Worm (Caenorhabditis elegans): Measurements from ENCODE around the gene mrpl-11.

The mrpl-11 gene

DNA sequence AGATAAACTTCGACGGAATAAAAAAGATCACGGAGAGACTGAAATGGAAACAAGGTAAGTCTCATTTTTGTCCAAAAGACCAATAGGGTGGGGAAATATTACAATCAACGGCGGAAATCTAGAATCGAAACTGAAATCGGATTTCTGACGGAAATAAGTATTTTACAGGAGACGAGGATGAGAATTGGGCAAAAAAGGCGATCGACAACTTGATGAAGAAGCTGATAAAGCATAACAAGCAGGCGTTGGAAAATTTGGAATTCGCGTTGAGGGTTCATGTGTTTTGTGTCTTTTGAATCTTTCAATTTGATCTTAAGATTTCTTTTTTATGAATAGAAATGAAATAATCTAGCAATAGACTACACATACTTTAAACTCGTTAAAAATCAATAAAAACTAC lies 33.2 kb downstream of the mrpl-11 start, which contains the start of gene ugtp-1:
TSS of gene ugtp-1 (minus strand) at position 101 of the 400 bp plus-strand sequence.
- TF ChIP-seq jun-1 (tag; optimal IDR thresholded peaks at IDR 0.05) (no peak), elt-1 (tag; optimal IDR thresholded peaks at IDR 0.05) (peak; percentile 6)

DNA sequence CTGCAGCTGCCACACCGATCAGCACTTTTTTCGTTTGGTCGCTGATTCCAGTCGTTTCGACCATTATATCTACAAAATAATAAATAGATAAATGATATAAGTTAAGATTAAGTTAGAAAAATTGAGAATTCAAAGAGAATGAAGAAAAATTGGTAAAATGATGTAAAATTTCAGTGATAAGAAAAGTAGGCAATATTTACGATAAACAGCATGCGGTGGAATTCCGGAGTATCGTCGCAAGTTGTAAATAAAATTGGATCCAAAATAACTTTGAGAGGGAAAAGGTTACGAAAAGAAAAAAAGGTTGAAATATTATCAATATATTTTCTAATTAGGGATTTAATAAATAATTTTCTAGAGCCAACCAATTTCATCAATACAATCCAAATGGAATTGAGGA lies 37.2 kb downstream of the mrpl-11 start, which contains the start of gene tomm-70:
TSS of gene tomm-70 (minus strand) at position 69 of the 400 bp plus-strand sequence.
- TF ChIP-seq jun-1 (tag; optimal IDR thresholded peaks at IDR 0.05) (no peak), R02D3.7 (tag; optimal IDR thresholded peaks at IDR 0.05) (peak; percentile 63), lin-39 (tag; optimal IDR thresholded peaks at IDR 0.05) (no peak), elt-2 (tag; optimal IDR thresholded peaks at IDR 0.05) (peak; percentile 26), sea-2 (GFP tag; optimal IDR thresholded peaks at IDR 0.05) (no peak), fkh-10 (GFP tag; optimal IDR thresholded peaks at IDR 0.05) (no peak), ZK546.5 (tag; optimal IDR thresholded peaks at IDR 0.05) (no peak), ceh-82 (tag; optimal IDR thresholded peaks at IDR 0.05) (no peak), ceh-9 (tag; optimal IDR thresholded peaks at IDR 0.05) (no peak), hmg-11 (tag; optimal IDR thresholded peaks at IDR 0.05) (peak; percentile 7), snpc-4 (tag; optimal IDR thresholded peaks at IDR 0.05) (no peak), pha-4 (tag; optimal IDR thresholded peaks at IDR 0.05) (peak; percentile 79), nfya-1 (tag; optimal IDR thresholded peaks at IDR 0.05; ENCODE audit: insufficient read depth) (peak; percentile 18), unc-39 (tag; optimal IDR thresholded peaks at IDR 0.05) (no peak)

ce11 chrIII:8761040-8761654 lies 43.7 kb downstream of the mrpl-11 start, which contains the start of gene aak-1:
Gene aak-1, minus strand, starts transcription at chrIII:8761090.
- TF ChIP-seq pha-4 (tag; optimal IDR thresholded peaks at IDR 0.05) (peak; percentile 16), zag-1 (tag; optimal IDR thresholded peaks at IDR 0.05) (no peak), aly-2 (tag; optimal IDR thresholded peaks at IDR 0.05) (no peak)

ce11 chrIII:8762016-8762415 lies 44.6 kb downstream of the mrpl-11 start:
- TF ChIP-seq lin-39 (tag; optimal IDR thresholded peaks at IDR 0.05) (no peak), aly-2 (tag; optimal IDR thresholded peaks at IDR 0.05) (no peak), pha-4 (tag; optimal IDR thresholded peaks at IDR 0.05) (no peak), fkh-2 (tag; optimal IDR thresholded peaks at IDR 0.05) (no peak), ceh-16 (tag; optimal IDR thresholded peaks at IDR 0.05) (no peak)

DNA sequence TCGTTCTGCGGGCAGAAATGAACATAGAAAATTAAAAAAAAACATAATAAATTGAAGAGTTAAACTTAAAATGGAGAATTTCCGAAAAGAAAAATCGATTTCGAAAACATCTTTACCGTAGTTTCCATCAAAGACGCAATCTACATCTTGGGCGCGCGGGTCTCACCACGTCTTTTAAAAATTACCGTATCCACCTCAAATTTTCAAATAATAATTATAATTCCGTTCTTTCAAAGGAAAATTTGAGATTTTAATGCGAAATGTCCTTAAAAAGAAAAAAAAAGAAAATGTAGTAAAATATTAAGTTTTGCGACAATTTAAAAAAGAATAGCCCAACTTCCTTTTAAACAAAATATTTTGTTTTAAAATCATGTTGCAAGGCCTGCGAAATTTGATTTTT lies 45.7 kb downstream of the mrpl-11 start:
- TF ChIP-seq tbx-2 (tag; optimal IDR thresholded peaks at IDR 0.05), result no peak
- no peak for TF ChIP-seq elt-1 (tag; optimal IDR thresholded peaks at IDR 0.05)
- TF ChIP-seq daf-12 (tag; optimal IDR thresholded peaks at IDR 0.05), result no peak
- no peak for TF ChIP-seq mml-1 (tag; optimal IDR thresholded peaks at IDR 0.05)
- no peak for TF ChIP-seq nhr-67 (tag; optimal IDR thresholded peaks at IDR 0.05)
- TF ChIP-seq zag-1 (tag; optimal IDR thresholded peaks at IDR 0.05), result no peak
- no peak for TF ChIP-seq nhr-25 (tag; optimal IDR thresholded peaks at IDR 0.05)
- no peak for TF ChIP-seq nhr-11 (tag; optimal IDR thresholded peaks at IDR 0.05)
- no peak for TF ChIP-seq unc-62 (GFP tag; optimal IDR thresholded peaks at IDR 0.05)
- no peak for TF ChIP-seq nhr-12 (tag; optimal IDR thresholded peaks at IDR 0.05)
- TF ChIP-seq nhr-23 (tag; optimal IDR thresholded peaks at IDR 0.05), result no peak
- TF ChIP-seq jun-1 (tag; optimal IDR thresholded peaks at IDR 0.05), result no peak
- no peak for TF ChIP-seq ama-1 (optimal IDR thresholded peaks at IDR 0.05)
- no peak for TF ChIP-seq egl-27 (tag; optimal IDR thresholded peaks at IDR 0.05)
- TF ChIP-seq pqm-1 (tag; optimal IDR thresholded peaks at IDR 0.05), result no peak

- TF ChIP-seq mdl-1 (tag; optimal IDR thresholded peaks at IDR 0.05) (no peak), elt-1 (tag; optimal IDR thresholded peaks at IDR 0.05) (no peak), aly-2 (tag; optimal IDR thresholded peaks at IDR 0.05) (no peak), pha-4 (tag; optimal IDR thresholded peaks at IDR 0.05) (no peak), ceh-28 (tag; optimal IDR thresholded peaks at IDR 0.05) (no peak), jun-1 (tag; optimal IDR thresholded peaks at IDR 0.05) (no peak), unc-39 (tag; optimal IDR thresholded peaks at IDR 0.05) (no peak), fos-1 (tag; optimal IDR thresholded peaks at IDR 0.05) (no peak), lin-15B (tag; optimal IDR thresholded peaks at IDR 0.05) (no peak), skn-1 (tag; optimal IDR thresholded peaks at IDR 0.05) (no peak), nhr-11 (tag; optimal IDR thresholded peaks at IDR 0.05) (no peak), nhr-67 (tag; optimal IDR thresholded peaks at IDR 0.05) (no peak), daf-12 (tag; optimal IDR thresholded peaks at IDR 0.05) (no peak), zag-1 (tag; optimal IDR thresholded peaks at IDR 0.05) (no peak), ceh-9 (tag; optimal IDR thresholded peaks at IDR 0.05) (no peak), egl-5 (tag; optimal IDR thresholded peaks at IDR 0.05) (no peak)
Observed at ce11 chrIII:8765030-8765429, 47.6 kb downstream of the mrpl-11 start.

Measured in whole organism, L3 larva.